Worm (Caenorhabditis elegans): ENCODE measurements around the gene T26C5.4.

DNA sequence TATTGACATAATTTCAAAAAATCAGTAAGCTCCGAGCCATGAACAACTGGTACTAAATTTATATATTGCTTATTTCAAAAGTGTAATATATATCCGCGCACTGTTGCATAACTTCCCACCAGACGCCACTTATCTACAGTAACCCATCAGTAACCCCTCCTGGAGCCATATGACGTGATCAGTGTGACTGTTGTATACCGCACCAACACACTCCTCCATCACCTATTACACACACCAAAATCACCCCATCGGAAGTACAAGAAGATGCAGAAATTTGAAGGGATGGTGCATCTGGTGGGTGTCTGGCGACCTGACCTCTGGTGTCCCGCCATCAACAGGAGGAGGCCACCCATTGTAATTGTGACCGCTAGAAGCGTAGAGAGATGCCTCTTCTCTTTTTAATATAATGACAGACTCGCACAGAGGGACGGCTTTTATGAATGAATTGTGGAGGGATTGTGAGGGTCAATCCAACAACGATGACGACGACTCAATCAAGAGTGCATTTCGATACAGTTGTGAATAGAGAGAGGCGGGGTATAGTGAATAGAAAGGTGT, 12.6 kb upstream of the T26C5.4 start:
- no peak for TF ChIP-seq ama-1 (optimal IDR thresholded peaks at IDR 0.05)
- TF ChIP-seq flt-1 (GFP tag; IDR thresholded peaks at IDR 0.05): no peak
- TF ChIP-seq tra-4 (tag; optimal IDR thresholded peaks at IDR 0.05): no peak
- TF ChIP-seq tbx-37 (GFP tag; conservative IDR thresholded peaks at IDR 0.05): no peak
